Worm (Caenorhabditis elegans) whole organism, L1 larva: ENCODE measurements around the gene wbp-11.

Source experiments
- C04F5.9 ChIP-seq: sonication (generic microtip); optimal IDR thresholded peaks from 2 replicates; lab custom pipeline; 2016; ENCODE audit warnings: missing genetic modification characterization, missing compliant biosample characterization
- F16B12.6 ChIP-seq: fragments of 150-350 bp; optimal IDR thresholded peaks from 2 replicates; lab custom pipeline; 2014; ENCODE audit warnings: missing biosample characterization, missing genetic modification characterization
- aha-1 ChIP-seq: fragments of 150-350 bp; optimal IDR thresholded peaks from 2 replicates; lab custom pipeline; 2014; ENCODE audit warnings: missing biosample characterization, missing genetic modification characterization
- alr-1 ChIP-seq: fragments of 200-800 bp; sonication (Bioruptor generic); optimal IDR thresholded peaks from 2 replicates; lab custom pipeline; 2018; ENCODE audit warnings: borderline replicate concordance, mild to moderate bottlenecking, missing genetic modification characterization, missing compliant biosample characterization
- aly-2 ChIP-seq: fragments of 150-350 bp; optimal IDR thresholded peaks from 2 replicates; lab custom pipeline; 2014; ENCODE audit warnings: missing biosample characterization, missing genetic modification characterization
- ceh-90 ChIP-seq: sonication (generic microtip); optimal IDR thresholded peaks from 2 replicates; lab custom pipeline; 2016; ENCODE audit warnings: missing genetic modification characterization, missing compliant biosample characterization
- efl-1 ChIP-seq, 4 experiments: fragments of 150-350 bp; optimal IDR thresholded peaks in 3 of 4; peaks in 1 of 4; 1 replicate in 1 of 4; 2 replicates in 3 of 4; lab custom pipeline; 2014; ENCODE audit warnings: missing biosample characterization in 2 of 4, missing genetic modification characterization in 2 of 4, missing genetic modification reagents in 2 of 4
- fkh-8 ChIP-seq: sonication (generic microtip); optimal IDR thresholded peaks from 2 replicates; lab custom pipeline; 2016; ENCODE audit warnings: mild to moderate bottlenecking, missing genetic modification characterization, missing compliant biosample characterization
- fos-1 ChIP-seq: fragments of 150-350 bp; optimal IDR thresholded peaks from 2 replicates; lab custom pipeline; 2014; ENCODE audit warnings: missing biosample characterization, missing genetic modification characterization
- hlh-4 ChIP-seq: sonication (generic microtip); optimal IDR thresholded peaks from 2 replicates; lab custom pipeline; 2016; ENCODE audit warnings: mild to moderate bottlenecking, missing genetic modification characterization, missing compliant biosample characterization
- hpl-2 ChIP-seq: fragments of 150-350 bp; optimal IDR thresholded peaks from 2 replicates; lab custom pipeline; 2014; ENCODE audit warnings: missing biosample characterization, missing genetic modification reagents, missing genetic modification characterization
- lin-14 ChIP-seq: fragments of 200-800 bp; sonication (Bioruptor generic); optimal IDR thresholded peaks from 2 replicates; lab custom pipeline; 2018; ENCODE audit warnings: mild to moderate bottlenecking, missing genetic modification characterization, moderate library complexity, missing compliant biosample characterization
- lin-39 ChIP-seq: fragments of 150-350 bp; optimal IDR thresholded peaks from 2 replicates; lab custom pipeline; 2014; ENCODE audit warnings: missing biosample characterization, missing genetic modification reagents, missing genetic modification characterization
- lir-3 ChIP-seq: sonication (generic microtip); optimal IDR thresholded peaks from 2 replicates; lab custom pipeline; 2016; ENCODE audit warnings: mild to moderate bottlenecking, missing genetic modification characterization, moderate library complexity, missing compliant biosample characterization; ENCODE audit not compliant: poor library complexity
- lsy-2 ChIP-seq, 2 experiments: fragments of 150-350 bp; optimal IDR thresholded peaks; 2 replicates each; lab custom pipeline; 2014; ENCODE audit warnings: missing biosample characterization in 2 of 2, missing genetic modification characterization in 2 of 2
- mdl-1 ChIP-seq, 2 experiments: fragments of 150-350 bp; optimal IDR thresholded peaks; 2 replicates each; lab custom pipeline; 2014 to 2017; ENCODE audit warnings: missing biosample characterization in 2 of 2, missing genetic modification characterization in 2 of 2, inconsistent platforms in 1 of 2
- nhr-12 ChIP-seq: sonication (generic microtip); optimal IDR thresholded peaks from 2 replicates; lab custom pipeline; 2017; ENCODE audit warnings: missing biosample characterization, missing genetic modification characterization
- nhr-19 ChIP-seq: fragments of 200-800 bp; sonication (Bioruptor generic); conservative IDR thresholded peaks from 2 replicates; pipeline ENCODE4 v1.3.6; 2022; ENCODE audit warnings: missing genetic modification characterization, missing compliant biosample characterization
- nhr-85 ChIP-seq: sonication (generic microtip); peaks from one replicate; lab custom pipeline; 2016; ENCODE audit warnings: missing genetic modification characterization, inconsistent platforms, missing compliant biosample characterization
- nhr-90 ChIP-seq: sonication (generic microtip); optimal IDR thresholded peaks from 2 replicates; lab custom pipeline; 2016; ENCODE audit warnings: mild to moderate bottlenecking, missing genetic modification characterization, missing compliant biosample characterization; ENCODE audit not compliant: poor library complexity
- pag-3 ChIP-seq: sonication (generic microtip); optimal IDR thresholded peaks from 2 replicates; lab custom pipeline; 2017; ENCODE audit warnings: missing genetic modification characterization, mild to moderate bottlenecking, missing compliant biosample characterization, antibody characterized with exemption, borderline replicate concordance; ENCODE audit not compliant: insufficient read depth
- pqm-1 ChIP-seq: sonication (generic microtip); optimal IDR thresholded peaks from 3 replicates; lab custom pipeline; 2017; ENCODE audit warnings: missing biosample characterization, missing genetic modification characterization
- skn-1 ChIP-seq: fragments of 150-350 bp; optimal IDR thresholded peaks from 2 replicates; lab custom pipeline; 2014; ENCODE audit warnings: missing biosample characterization, missing genetic modification characterization
- sox-4 ChIP-seq: sonication (generic microtip); optimal IDR thresholded peaks from 2 replicates; lab custom pipeline; 2016; ENCODE audit warnings: missing genetic modification characterization, missing compliant biosample characterization
- sup-37 ChIP-seq: fragments of 200-800 bp; sonication (Bioruptor generic); optimal IDR thresholded peaks from 2 replicates; lab custom pipeline; 2018; ENCODE audit warnings: mild to moderate bottlenecking, missing genetic modification characterization, missing compliant biosample characterization
- swsn-7 ChIP-seq: sonication (generic microtip); optimal IDR thresholded peaks from 2 replicates; lab custom pipeline; 2016; ENCODE audit warnings: missing genetic modification characterization, missing compliant biosample characterization
- tbx-2 ChIP-seq: sonication (generic microtip); optimal IDR thresholded peaks from 2 replicates; lab custom pipeline; 2016; ENCODE audit warnings: missing genetic modification characterization, missing compliant biosample characterization
- tlp-1 ChIP-seq: fragments of 150-350 bp; optimal IDR thresholded peaks from 2 replicates; lab custom pipeline; 2014; ENCODE audit warnings: missing biosample characterization, missing genetic modification characterization
- unc-62 ChIP-seq: fragments of 150-350 bp; optimal IDR thresholded peaks from 2 replicates; lab custom pipeline; 2014; ENCODE audit warnings: missing biosample characterization, missing genetic modification reagents, missing genetic modification characterization
- unc-86 ChIP-seq: sonication (generic microtip); optimal IDR thresholded peaks from 2 replicates; lab custom pipeline; 2016; ENCODE audit warnings: missing genetic modification characterization, missing compliant biosample characterization
- unc-98 ChIP-seq: fragments of 200-800 bp; sonication (Bioruptor generic); IDR thresholded peaks from 2 replicates; pipeline ENCODE4 v1.3.6; 2022; ENCODE audit warnings: missing genetic modification characterization, missing compliant biosample characterization
- vab-15 ChIP-seq: sonication (generic microtip); optimal IDR thresholded peaks from 2 replicates; lab custom pipeline; 2017; ENCODE audit warnings: missing genotype, mild to moderate bottlenecking, missing genetic modification characterization, missing compliant biosample characterization
- zag-1 ChIP-seq: fragments of 150-350 bp; optimal IDR thresholded peaks from 2 replicates; lab custom pipeline; 2014; ENCODE audit warnings: missing biosample characterization, missing genetic modification characterization
- zip-4 ChIP-seq: fragments of 200-800 bp; sonication (Bioruptor generic); optimal IDR thresholded peaks from 2 replicates; lab custom pipeline; 2018; ENCODE audit warnings: mild to moderate bottlenecking, missing genetic modification characterization, moderate library complexity, missing compliant biosample characterization
- ztf-11 ChIP-seq, 2 experiments: sonication (generic microtip); optimal IDR thresholded peaks; 2 replicates each; lab custom pipeline; 2016 to 2017; ENCODE audit warnings: missing genetic modification characterization in 2 of 2, missing biosample characterization in 1 of 2, missing compliant biosample characterization in 1 of 2
- ztf-4 ChIP-seq: fragments of 150-350 bp; optimal IDR thresholded peaks from 2 replicates; lab custom pipeline; 2014; ENCODE audit warnings: missing biosample characterization, missing genetic modification characterization

wbp-11 gene

DNA sequence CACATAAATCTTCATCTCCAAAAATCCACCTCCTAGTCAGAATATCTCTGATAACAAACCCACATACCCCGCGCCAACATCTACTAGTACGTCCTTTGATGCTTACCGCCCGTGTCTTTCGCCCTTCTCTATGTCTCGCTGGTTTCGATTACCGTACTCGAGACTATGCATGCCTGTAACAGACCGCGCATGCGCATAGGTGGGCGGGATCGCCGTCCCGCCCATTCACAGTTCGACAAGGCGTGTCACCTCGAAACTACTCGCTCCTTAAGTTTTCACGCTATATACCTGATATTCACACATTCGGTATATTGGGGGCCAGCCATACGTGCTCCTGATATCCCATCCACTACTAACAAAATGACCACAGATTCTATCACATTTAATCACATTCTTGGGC lies 26.2 kb upstream of the wbp-11 start, which contains the start of gene pax-3:
Gene pax-3, plus strand, starts transcription at position 83 of the 400 bp plus-strand sequence.
- TF ChIP-seq lin-39 (tag; lab: Kevin White, UChicago) (no peak), pqm-1 (no peak), sox-4 (no peak), aly-2 (tag; lab: Kevin White, UChicago) (no peak), ztf-4 (tag; lab: Kevin White, UChicago) (no peak), skn-1 (tag; lab: Kevin White, UChicago) (no peak), vab-15 (tag; lab: Kevin White, UChicago) (no peak), unc-86 (tag; lab: Kevin White, UChicago) (no peak), tbx-2 (tag; lab: Kevin White, UChicago) (no peak), lsy-2 (tag; optimal IDR thresholded peaks at IDR 0.05; lab: Kevin White, UChicago) (peak in 1 of 2 experiments; percentile 69), lin-14 (GFP tag; lab: Kevin White, UChicago) (peak; percentile 12), swsn-7 (no peak), alr-1 (tag; lab: Kevin White, UChicago) (no peak), zag-1 (tag; lab: Kevin White, UChicago) (no peak), C04F5.9 (no peak), nhr-19 (GFP tag; lab: Robert Waterston, UW) (no peak), nhr-85 (peak; percentile 87), sup-37 (GFP tag; lab: Kevin White, UChicago) (no peak), unc-98 (GFP tag; lab: Robert Waterston, UW) (no peak), lir-3 (tag; lab: Kevin White, UChicago) (no peak), fos-1 (tag; lab: Kevin White, UChicago) (no peak)

DNA sequence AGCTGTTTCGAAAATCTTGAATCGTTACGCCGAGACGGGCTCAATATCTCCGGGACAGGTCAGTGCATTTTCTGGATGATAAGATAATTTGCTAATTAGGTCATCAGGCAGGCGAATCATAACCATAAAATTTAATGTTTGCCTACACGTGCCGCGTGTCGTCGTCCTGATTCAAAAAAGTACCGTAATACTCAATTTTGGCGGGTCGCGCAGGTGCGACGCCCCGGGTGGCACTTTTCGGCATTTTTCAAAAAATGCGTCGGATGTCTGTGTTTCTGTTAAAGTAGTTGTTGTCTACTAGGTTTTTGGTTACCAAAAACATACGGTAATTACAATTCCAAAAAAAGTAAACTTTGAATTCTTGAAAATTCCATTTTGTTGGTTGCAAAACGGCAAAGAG lies 25.2 kb upstream of the wbp-11 start:
- TF ChIP-seq lsy-2 (tag; optimal IDR thresholded peaks at IDR 0.05; lab: Kevin White, UChicago): peak in 1 of 2 experiments; percentile 47
- no peak for TF ChIP-seq tbx-2 (tag; lab: Kevin White, UChicago)
- peak; percentile 60 for TF ChIP-seq vab-15 (tag; lab: Kevin White, UChicago)
- peak; percentile 64 for TF ChIP-seq nhr-85
- TF ChIP-seq F16B12.6: no peak
- TF ChIP-seq efl-1 (optimal IDR thresholded peaks at IDR 0.05; lab: Kevin White, UChicago): no peak
- peak in 1 of 2 experiments; percentile 49 for TF ChIP-seq efl-1 (GFP tag; optimal IDR thresholded peaks at IDR 0.05 in 1 of 2; lab: Kevin White, UChicago)

DNA sequence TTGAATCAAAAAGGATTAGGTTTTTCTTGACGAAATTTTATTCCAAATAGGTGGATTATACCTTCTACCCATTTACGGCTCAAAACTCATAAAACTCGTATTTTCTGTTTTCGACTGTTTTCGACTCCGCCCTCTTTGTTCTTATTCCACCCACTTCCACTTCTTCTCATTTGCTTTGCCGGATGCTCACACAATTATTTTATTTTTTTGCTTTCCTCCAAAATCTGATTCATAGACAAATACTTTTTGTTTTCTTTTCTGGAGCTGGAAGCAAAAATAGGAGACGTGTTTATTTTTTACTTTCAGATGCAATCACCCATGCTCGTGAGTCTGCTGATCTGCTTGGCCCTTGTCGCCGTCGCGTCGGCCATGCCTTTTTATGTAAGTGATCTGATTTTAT lies 17.6 kb upstream of the wbp-11 start, which contains the start of gene nlp-63:
Gene nlp-63, plus strand, starts transcription at position 301 of the 400 bp plus-strand sequence.
- TF ChIP-seq tlp-1 (no peak), zip-4 (GFP tag; lab: Kevin White, UChicago) (no peak), hlh-4 (tag; lab: Kevin White, UChicago) (no peak), hpl-2 (GFP tag; lab: Kevin White, UChicago) (no peak), mdl-1 (tag; optimal IDR thresholded peaks at IDR 0.05; lab: Kevin White, UChicago) (no peak), nhr-85 (no peak), ceh-90 (tag; lab: Kevin White, UChicago) (no peak), ztf-11 (tag; optimal IDR thresholded peaks at IDR 0.05; lab: Kevin White, UChicago) (no peak), aha-1 (tag; lab: Kevin White, UChicago) (no peak)

DNA sequence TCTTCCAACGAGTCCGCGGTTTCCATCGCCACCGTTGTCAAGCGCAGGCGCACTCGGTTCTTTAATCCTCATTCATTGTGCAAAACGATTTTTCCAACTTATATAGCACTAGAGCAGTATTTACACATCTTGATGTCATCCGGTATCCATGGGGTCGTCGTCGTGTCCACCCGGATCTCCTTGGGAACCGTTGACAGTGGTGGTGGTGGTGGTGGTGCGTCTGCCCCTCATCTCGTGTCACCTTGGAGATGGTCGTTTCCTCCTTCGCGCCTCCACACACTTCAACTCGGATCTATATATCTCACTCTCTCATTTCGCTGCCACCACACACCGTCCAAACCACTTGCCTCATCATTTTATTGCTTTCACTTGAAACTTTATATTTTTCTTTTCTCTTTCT lies 9.9 kb upstream of the wbp-11 start:
- TF ChIP-seq pqm-1: no peak
- TF ChIP-seq fkh-8 (tag; lab: Kevin White, UChicago): peak; percentile 63
- TF ChIP-seq nhr-90: no peak
- TF ChIP-seq unc-62 (GFP tag; lab: Kevin White, UChicago): no peak
- TF ChIP-seq, all 84 proteins: peak for 1

DNA sequence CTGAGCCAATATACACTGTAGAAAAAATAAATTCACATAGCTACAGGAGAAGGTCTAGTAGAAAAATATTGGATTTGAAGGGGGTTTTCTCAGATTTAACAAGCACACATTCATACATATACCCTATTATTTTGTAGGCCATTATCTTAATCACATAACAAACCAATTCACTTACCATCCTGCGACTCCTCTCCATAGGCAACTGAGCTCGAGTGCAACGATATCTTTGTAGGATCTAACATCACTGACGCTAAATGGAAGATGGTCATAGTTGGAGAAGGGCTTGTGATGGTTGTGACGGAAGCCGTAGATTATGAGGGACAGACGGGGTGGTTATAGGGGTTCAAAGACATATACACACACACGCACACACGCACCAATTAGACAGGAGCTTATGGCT lies 8.6 kb upstream of the wbp-11 start:
- TF ChIP-seq efl-1 (optimal IDR thresholded peaks at IDR 0.05; lab: Kevin White, UChicago) (no peak), efl-1 (GFP tag; optimal IDR thresholded peaks at IDR 0.05 in 1 of 2; lab: Kevin White, UChicago) (peak in 1 of 2 experiments; percentile 59), pag-3 (tag; lab: Kevin White, UChicago) (no peak), nhr-12 (tag; lab: Kevin White, UChicago) (no peak)
